Fruit fly (Drosophila melanogaster): Measurements from ENCODE around the gene CG31091.

CG31091 gene

DNA sequence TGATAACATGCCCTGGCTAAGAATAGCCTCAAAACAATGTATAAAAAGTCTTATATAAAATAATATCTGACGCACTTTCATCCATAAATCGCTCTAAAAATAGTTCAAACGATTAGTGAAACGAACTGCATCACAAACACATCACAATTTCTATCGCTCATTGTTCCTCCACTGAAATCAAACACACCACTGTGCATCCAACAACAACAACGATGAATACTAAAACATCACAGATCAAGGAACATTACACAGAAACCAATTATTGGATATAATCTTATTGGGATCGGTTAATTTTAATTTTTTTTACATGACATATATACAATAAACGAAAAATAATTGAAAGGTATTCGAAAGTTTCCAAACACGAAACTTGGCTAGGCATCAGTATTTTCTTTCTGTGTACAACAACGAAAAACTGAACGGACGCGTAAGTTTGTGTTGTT is 20.4 kb upstream of the CG31091 start (continued):
- TF ChIP-seq sc (optimal IDR thresholded peaks at IDR 0.05) = no peak
- peak; percentile 69 for TF ChIP-seq sc (GFP tag; optimal IDR thresholded peaks at IDR 0.05)
- no peak for TF ChIP-seq Stat92E (GFP tag; optimal IDR thresholded peaks at IDR 0.05)
- peak; percentile 80 for TF ChIP-seq CG4820 (GFP tag; optimal IDR thresholded peaks at IDR 0.05)
- peak; percentile 57 for TF ChIP-seq ab (GFP tag; optimal IDR thresholded peaks at IDR 0.05)
- no peak for TF ChIP-seq Opbp (GFP tag; IDR thresholded peaks at IDR 0.05; ENCODE audit: partially characterized antibody)
- no peak for TF ChIP-seq Optix (GFP tag; IDR thresholded peaks at IDR 0.05)
- peak; percentile 45 for TF ChIP-seq Mad (GFP tag; optimal IDR thresholded peaks at IDR 0.05)
- no peak for TF ChIP-seq CG33557 (GFP tag; optimal IDR thresholded peaks at IDR 0.05)
- peak; percentile 67 for TF ChIP-seq CG15601 (tag; optimal IDR thresholded peaks at IDR 0.05)
- peak; percentile 36 for TF ChIP-seq Fer1 (GFP tag; optimal IDR thresholded peaks at IDR 0.05)
- peak; percentile 86; the same call in 1 of the 2 replicates for TF ChIP-seq CG32532 (GFP tag; IDR thresholded peaks at IDR 0.05)
- peak; percentile 9 for TF ChIP-seq CG15073 (GFP tag; optimal IDR thresholded peaks at IDR 0.05)
- TF ChIP-seq CG2678 (tag; optimal IDR thresholded peaks at IDR 0.05) = peak; percentile 90
- peak; percentile 61; the same call in 2 of the 3 replicates for TF ChIP-seq CG11695 (GFP tag; IDR thresholded peaks at IDR 0.05)
- TF ChIP-seq CG12104 (GFP tag; optimal IDR thresholded peaks at IDR 0.05) = peak; percentile 65
- no peak for TF ChIP-seq CG16813 (GFP tag; IDR thresholded peaks at IDR 0.05; ENCODE audit: partially characterized antibody)
- TF ChIP-seq sd (tag; optimal IDR thresholded peaks at IDR 0.05) = peak; percentile 41
- peak; percentile 61 for TF ChIP-seq crc (GFP tag; optimal IDR thresholded peaks at IDR 0.05)
- peak; percentile 3 for TF ChIP-seq emc (GFP tag; optimal IDR thresholded peaks at IDR 0.05)
- TF ChIP-seq rib (GFP tag; IDR thresholded peaks at IDR 0.05) = peak; percentile 27; the same call in 1 of the 2 replicates
- TF ChIP-seq CG12942 (GFP tag; optimal IDR thresholded peaks at IDR 0.05) = peak; percentile 64
- no peak for TF ChIP-seq inv (GFP tag; IDR thresholded peaks at IDR 0.05; ENCODE audit: partially characterized antibody)
- peak; percentile 75 for TF ChIP-seq Chrac-16 (GFP tag; optimal IDR thresholded peaks at IDR 0.05)
- TF ChIP-seq Camta (GFP tag; optimal IDR thresholded peaks at IDR 0.05) = peak; percentile 64
- TF ChIP-seq luna (GFP tag; optimal IDR thresholded peaks at IDR 0.05) = no peak
- TF ChIP-seq dpn (GFP tag; optimal IDR thresholded peaks at IDR 0.05) = peak; percentile 75 to 83
- peak; percentile 89 for TF ChIP-seq Rfx (GFP tag; IDR thresholded peaks at IDR 0.05)
- peak; percentile 76 for TF ChIP-seq CG14014 (GFP tag; IDR thresholded peaks at IDR 0.05)
- peak; percentile 61 for TF ChIP-seq Pdp1 (GFP tag; optimal IDR thresholded peaks at IDR 0.05)
- TF ChIP-seq CG10565 (GFP tag; optimal IDR thresholded peaks at IDR 0.05) = no peak
- peak; percentile 55 for TF ChIP-seq Ets97D (GFP tag; optimal IDR thresholded peaks at IDR 0.05)
- TF ChIP-seq CG7357 (GFP tag; IDR thresholded peaks at IDR 0.05) = no peak
- TF ChIP-seq unpg (GFP tag; optimal IDR thresholded peaks at IDR 0.05) = peak; percentile 74
- peak; percentile 60; the same call in 2 of the 3 replicates for TF ChIP-seq CG11093 (GFP tag; IDR thresholded peaks at IDR 0.05)
- no peak for TF ChIP-seq CG31224 (GFP tag; IDR thresholded peaks at IDR 0.05)
- TF ChIP-seq CG6791 (GFP tag; IDR thresholded peaks at IDR 0.05; ENCODE audit: partially characterized antibody) = no peak
- TF ChIP-seq chn (GFP tag; optimal IDR thresholded peaks at IDR 0.05) = peak; percentile 71
- peak; percentile 68 for TF ChIP-seq CG9817 (tag; optimal IDR thresholded peaks at IDR 0.05)
- TF ChIP-seq Usf (GFP tag; optimal IDR thresholded peaks at IDR 0.05) = peak; percentile 31
- TF ChIP-seq E2f2 (GFP tag; IDR thresholded peaks at IDR 0.05) = peak; percentile 58; the same call in 1 of the 2 replicates
- no peak for TF ChIP-seq ftz-f1 (GFP tag; optimal IDR thresholded peaks at IDR 0.05)
- TF ChIP-seq fd102C (GFP tag; optimal IDR thresholded peaks at IDR 0.05) = no peak
- TF ChIP-seq CG6689 (GFP tag; IDR thresholded peaks at IDR 0.05) = peak; percentile 74
- TF ChIP-seq ase (GFP tag; IDR thresholded peaks at IDR 0.05) = peak; percentile 77
- TF ChIP-seq twi (tag; optimal IDR thresholded peaks at IDR 0.05) = peak; percentile 64
- TF ChIP-seq crol (GFP tag; IDR thresholded peaks at IDR 0.05) = no peak
- TF ChIP-seq insv (GFP tag; optimal IDR thresholded peaks at IDR 0.05) = no peak
- TF ChIP-seq zf30C (GFP tag; optimal IDR thresholded peaks at IDR 0.05) = peak; percentile 56
- TF ChIP-seq Kr (GFP tag; optimal IDR thresholded peaks at IDR 0.05) = no peak
- TF ChIP-seq CG11085 (GFP tag; IDR thresholded peaks at IDR 0.05) = no peak; the same call in none of the 2 replicates
